Fruit fly (Drosophila melanogaster) whole organism, embryonic: ENCODE results near the gene CG42592.

ENCODE experiments used
- B-H1 ChIP-seq: fragments of 200-800 bp; sonication (Bioruptor generic); IDR thresholded peaks from 3 replicates; pipeline ENCODE4 v1.3.6; 2022; ENCODE audit warnings: missing biosample characterization, missing genetic modification characterization
- C15 ChIP-seq: fragments of 200-800 bp; sonication (Bioruptor generic); IDR thresholded peaks from 3 replicates; pipeline ENCODE4 v1.3.6; 2022; ENCODE audit warnings: missing biosample characterization, missing genetic modification characterization
- CG13123 ChIP-seq: fragments of 200-800 bp; sonication (Bioruptor generic); optimal IDR thresholded peaks from 2 replicates; lab custom pipeline; 2016; ENCODE audit warnings: missing biosample characterization, missing genetic modification characterization
- CG14441 ChIP-seq: fragments of 200-800 bp; sonication (Bioruptor generic); IDR thresholded peaks from 2 replicates; pipeline ENCODE4 v1.3.6; 2022; ENCODE audit warnings: missing biosample characterization, missing genetic modification characterization
- CG15269 ChIP-seq: fragments of 200-800 bp; sonication (Bioruptor generic); optimal IDR thresholded peaks from 2 replicates; lab custom pipeline; 2018; ENCODE audit warnings: missing biosample characterization, mild to moderate bottlenecking, missing genetic modification characterization, moderate library complexity
- CG1603 ChIP-seq: fragments of 200-800 bp; sonication (Bioruptor generic); optimal IDR thresholded peaks from 2 replicates; lab custom pipeline; 2019; ENCODE audit warnings: missing biosample characterization, mild to moderate bottlenecking, missing genetic modification characterization, moderate library complexity
- CG2120 ChIP-seq: fragments of 200-800 bp; sonication (Bioruptor generic); optimal IDR thresholded peaks from 3 replicates; lab custom pipeline; 2016; ENCODE audit warnings: missing biosample characterization, missing genetic modification characterization
- CG3281 ChIP-seq: fragments of 200-800 bp; sonication (Bioruptor generic); optimal IDR thresholded peaks from 3 replicates; lab custom pipeline; 2017; ENCODE audit warnings: missing biosample characterization, mild to moderate bottlenecking, missing genetic modification characterization
- CG33213 ChIP-seq: fragments of 200-800 bp; sonication (Bioruptor generic); optimal IDR thresholded peaks from 3 replicates; lab custom pipeline; 2016; ENCODE audit warnings: missing biosample characterization, missing genetic modification characterization
- CG34224 ChIP-seq: fragments of 200-800 bp; sonication (Bioruptor generic); IDR thresholded peaks from 3 replicates; pipeline ENCODE4 v1.3.6; 2022; ENCODE audit warnings: missing biosample characterization, missing genetic modification characterization; ENCODE audit not compliant: partially characterized antibody
- CG43689 ChIP-seq: fragments of 200-800 bp; sonication (Bioruptor generic); IDR thresholded peaks from 2 replicates; pipeline ENCODE4 v1.3.6; 2022; ENCODE audit warnings: missing biosample characterization, missing genetic modification characterization
- CG7963 ChIP-seq: fragments of 200-800 bp; sonication (Bioruptor generic); IDR thresholded peaks from 3 replicates; pipeline ENCODE4 v1.3.6; 2022; ENCODE audit warnings: missing biosample characterization, missing genetic modification characterization; ENCODE audit not compliant: partially characterized antibody
- CG8290 ChIP-seq, 3 experiments: fragments of 200-800 bp; sonication (Bioruptor generic); optimal IDR thresholded peaks; 2 replicates each; lab custom pipeline; 2016 to 2019; ENCODE audit warnings: missing biosample characterization in 3 of 3, missing genetic modification characterization in 3 of 3, mild to moderate bottlenecking in 2 of 3, moderate library complexity in 1 of 3
- CG8388 ChIP-seq: fragments of 200-800 bp; sonication (Bioruptor generic); optimal IDR thresholded peaks from 2 replicates; lab custom pipeline; 2019; ENCODE audit warnings: missing biosample characterization, mild to moderate bottlenecking, missing genetic modification characterization, moderate library complexity
- CG9215 ChIP-seq: fragments of 200-800 bp; sonication (Bioruptor generic); IDR thresholded peaks from 2 replicates; pipeline ENCODE4 v1.3.6; 2022; ENCODE audit warnings: missing biosample characterization, missing genetic modification characterization
- CG9727 ChIP-seq: fragments of 200-800 bp; sonication (Bioruptor generic); optimal IDR thresholded peaks from 3 replicates; lab custom pipeline; 2017; ENCODE audit warnings: missing biosample characterization, mild to moderate bottlenecking, missing genetic modification characterization
- CG9817 ChIP-seq: fragments of 200-800 bp; sonication (Bioruptor generic); optimal IDR thresholded peaks from 2 replicates; lab custom pipeline; 2018; ENCODE audit warnings: missing biosample characterization, mild to moderate bottlenecking, missing genetic modification characterization, moderate library complexity
- CG9876 ChIP-seq: fragments of 200-800 bp; sonication (Bioruptor generic); optimal IDR thresholded peaks from 2 replicates; lab custom pipeline; 2016; ENCODE audit warnings: missing biosample characterization, missing genetic modification characterization
- CTCF ChIP-seq: fragments of 200-800 bp; sonication (Bioruptor generic); optimal IDR thresholded peaks from 2 replicates; lab custom pipeline; 2017; ENCODE audit warnings: missing biosample characterization, mild to moderate bottlenecking, missing genetic modification characterization, moderate library complexity
- CoRest ChIP-seq: fragments of 200-800 bp; sonication (Bioruptor generic); optimal IDR thresholded peaks from 3 replicates; lab custom pipeline; 2018; ENCODE audit warnings: missing biosample characterization, mild to moderate bottlenecking, missing genetic modification characterization, moderate library complexity
- D19A ChIP-seq: fragments of 200-800 bp; optimal IDR thresholded peaks from 3 replicates; lab custom pipeline; 2019; ENCODE audit warnings: missing biosample characterization, mild to moderate bottlenecking, missing genetic modification characterization, moderate library complexity
- Deaf1 ChIP-seq: fragments of 200-800 bp; optimal IDR thresholded peaks from 3 replicates; lab custom pipeline; 2019; ENCODE audit warnings: missing biosample characterization, mild to moderate bottlenecking, missing genetic modification characterization, moderate library complexity
- ERR ChIP-seq: fragments of 200-800 bp; sonication (Bioruptor generic); optimal IDR thresholded peaks from 2 replicates; lab custom pipeline; 2016; ENCODE audit warnings: missing biosample characterization, missing genetic modification characterization
- Fer1 ChIP-seq: fragments of 200-800 bp; sonication (Bioruptor generic); optimal IDR thresholded peaks from 2 replicates; lab custom pipeline; 2017; ENCODE audit warnings: missing biosample characterization, mild to moderate bottlenecking, missing genetic modification characterization
- H15 ChIP-seq: fragments of 200-800 bp; sonication (Bioruptor generic); IDR thresholded peaks from 3 replicates; pipeline ENCODE4 v1.3.6; 2022; ENCODE audit warnings: missing biosample characterization, missing genetic modification characterization
- HHEX ChIP-seq: fragments of 200-800 bp; sonication (Bioruptor generic); optimal IDR thresholded peaks from 3 replicates; lab custom pipeline; 2017; ENCODE audit warnings: missing biosample characterization, mild to moderate bottlenecking, missing genetic modification characterization, missing genetic modification reagents
- Hey ChIP-seq: fragments of 200-800 bp; sonication (Bioruptor generic); optimal IDR thresholded peaks from 3 replicates; lab custom pipeline; 2018; ENCODE audit warnings: missing biosample characterization, mild to moderate bottlenecking, missing genetic modification characterization
- Nf-YC ChIP-seq: fragments of 200-800 bp; optimal IDR thresholded peaks from 3 replicates; lab custom pipeline; 2019; ENCODE audit warnings: missing biosample characterization, mild to moderate bottlenecking, missing genetic modification characterization, moderate library complexity
- Rx ChIP-seq: fragments of 200-800 bp; sonication (Bioruptor generic); IDR thresholded peaks from 2 replicates; pipeline ENCODE4 v1.3.6; 2022; ENCODE audit warnings: missing biosample characterization, missing genetic modification characterization
- Sry-β ChIP-seq: fragments of 200-800 bp; sonication (Bioruptor generic); optimal IDR thresholded peaks from 2 replicates; lab custom pipeline; 2018; ENCODE audit warnings: missing biosample characterization, mild to moderate bottlenecking, missing genetic modification characterization, moderate library complexity
- Stat92E ChIP-seq, 3 experiments: fragments of >200 bp in 2 of 3; fragments of 200-800 bp in 1 of 3; sonication (Bioruptor generic) in 1 of 3; optimal IDR thresholded peaks; 2 replicates each; lab custom pipeline; 2017 to 2019; ENCODE audit warnings: missing biosample characterization in 3 of 3, missing genetic modification characterization in 3 of 3, mild to moderate bottlenecking in 1 of 3, moderate library complexity in 1 of 3
- Taf1 ChIP-seq: fragments of 200-800 bp; sonication (Bioruptor generic); IDR thresholded peaks from 2 replicates; pipeline ENCODE4 v1.3.6; 2022; ENCODE audit warnings: missing biosample characterization, missing genetic modification characterization
- ara ChIP-seq: fragments of 200-800 bp; sonication (Bioruptor generic); IDR thresholded peaks from 2 replicates; pipeline ENCODE4 v1.3.6; 2022; ENCODE audit warnings: missing biosample characterization, missing genetic modification characterization
- dysf ChIP-seq: fragments of 200-800 bp; sonication (Bioruptor generic); IDR thresholded peaks from 3 replicates; pipeline ENCODE4 v1.3.6; 2022; ENCODE audit warnings: missing biosample characterization, missing genetic modification characterization
- en ChIP-seq: fragments of 200-800 bp; sonication (Bioruptor generic); optimal IDR thresholded peaks from 2 replicates; lab custom pipeline; 2016; ENCODE audit warnings: missing biosample characterization, missing genetic modification characterization
- fd64A ChIP-seq: fragments of 200-800 bp; sonication (Bioruptor generic); optimal IDR thresholded peaks from 3 replicates; lab custom pipeline; 2018; ENCODE audit warnings: missing biosample characterization, mild to moderate bottlenecking, missing genetic modification characterization
- gce ChIP-seq: fragments of 200-800 bp; sonication (Bioruptor generic); IDR thresholded peaks from 3 replicates; pipeline ENCODE4 v1.3.6; 2022; ENCODE audit warnings: missing biosample characterization, missing genetic modification characterization
- gem ChIP-seq: fragments of 200-800 bp; sonication (Bioruptor generic); optimal IDR thresholded peaks from 2 replicates; lab custom pipeline; 2019; ENCODE audit warnings: missing biosample characterization, mild to moderate bottlenecking, missing genetic modification characterization, moderate library complexity
- hkb ChIP-seq, 2 experiments: fragments of 200-800 bp in 1 of 2; fragments of >200 bp in 1 of 2; sonication (Bioruptor generic) in 1 of 2; IDR thresholded peaks in 1 of 2; optimal IDR thresholded peaks in 1 of 2; 2 replicates each; pipeline versions ENCODE4 v1.3.6 to Lab custom; 2017 to 2022; ENCODE audit warnings: missing biosample characterization in 1 of 2, missing genetic modification characterization in 1 of 2
- kay ChIP-seq: fragments of 200-800 bp; sonication (Bioruptor generic); optimal IDR thresholded peaks from 2 replicates; lab custom pipeline; 2016; ENCODE audit warnings: missing biosample characterization, missing genetic modification characterization
- ken ChIP-seq: fragments of 200-800 bp; sonication (Bioruptor generic); IDR thresholded peaks from 3 replicates; pipeline ENCODE4 v1.3.6; 2022; ENCODE audit warnings: missing biosample characterization, missing genetic modification characterization
- klu ChIP-seq: fragments of 200-800 bp; sonication (Bioruptor generic); IDR thresholded peaks from 2 replicates; pipeline ENCODE4 v1.3.6; 2022; ENCODE audit warnings: missing biosample characterization, missing genetic modification characterization
- knrl ChIP-seq: fragments of 200-800 bp; sonication (Bioruptor generic); IDR thresholded peaks from 3 replicates; pipeline ENCODE4 v1.3.6; 2022; ENCODE audit warnings: missing biosample characterization, missing genetic modification characterization; ENCODE audit not compliant: partially characterized antibody
- lola ChIP-seq, 3 experiments: fragments of >200 bp in 2 of 3; fragments of 200-800 bp in 1 of 3; sonication (Bioruptor generic) in 1 of 3; optimal IDR thresholded peaks; 2 replicates each; lab custom pipeline; 2017 to 2019; ENCODE audit warnings: missing biosample characterization in 3 of 3, missing genetic modification characterization in 3 of 3, mild to moderate bottlenecking in 1 of 3, moderate library complexity in 1 of 3
- nau ChIP-seq: fragments of 200-800 bp; sonication (Bioruptor generic); optimal IDR thresholded peaks from 3 replicates; lab custom pipeline; 2017; ENCODE audit warnings: missing biosample characterization, mild to moderate bottlenecking, missing genetic modification characterization, missing genetic modification reagents
- pum ChIP-seq: fragments of 200-800 bp; sonication (Bioruptor generic); optimal IDR thresholded peaks from 2 replicates; lab custom pipeline; 2016; ENCODE audit warnings: missing biosample characterization, missing genetic modification characterization
- rib ChIP-seq: fragments of 200-800 bp; sonication (Bioruptor generic); IDR thresholded peaks from 2 replicates; pipeline ENCODE4 v1.3.6; 2022; ENCODE audit warnings: missing biosample characterization, missing genetic modification characterization
- scrt ChIP-seq: fragments of 200-800 bp; sonication (Bioruptor generic); optimal IDR thresholded peaks from 2 replicates; lab custom pipeline; 2018; ENCODE audit warnings: missing biosample characterization, mild to moderate bottlenecking, missing genetic modification characterization, moderate library complexity
- tin ChIP-seq: fragments of 200-800 bp; sonication (Bioruptor generic); optimal IDR thresholded peaks from 3 replicates; lab custom pipeline; 2016; ENCODE audit warnings: missing biosample characterization, missing genetic modification characterization
- vvl ChIP-seq: fragments of 200-800 bp; sonication (Bioruptor generic); IDR thresholded peaks from 2 replicates; pipeline ENCODE4 v1.3.6; 2022; ENCODE audit warnings: missing biosample characterization, missing genetic modification characterization
- z ChIP-seq: fragments of 200-800 bp; sonication (Bioruptor generic); IDR thresholded peaks from 3 replicates; pipeline ENCODE4 v1.3.6; 2022; ENCODE audit warnings: missing biosample characterization, missing genetic modification characterization

The CG42592 gene

dm6 chr3R:29859763-29860162 lies 23.7 kb upstream of the CG42592 start (continued):
- TF ChIP-seq z (no peak), hkb (optimal IDR thresholded peaks at IDR 0.05; lab: Kevin White, UChicago) (no peak), hkb (GFP tag; IDR thresholded peaks at IDR 0.05; lab: Robert Waterston, UW) (no peak; the same call in 1 of the 2 replicates), Sry-β (GFP tag; lab: Kevin White, UChicago) (no peak), fd64A (GFP tag; lab: Kevin White, UChicago) (no peak), lola (GFP tag; optimal IDR thresholded peaks at IDR 0.05; lab: Kevin White, UChicago) (no peak), CG33213 (GFP tag; lab: Kevin White, UChicago) (no peak), CoRest (tag; lab: Kevin White, UChicago) (peak; percentile 64), Nf-YC (no peak), klu (no peak), CG9817 (tag; lab: Kevin White, UChicago) (peak; percentile 45), Deaf1 (no peak), gce (no peak), D19A (tag; lab: Kevin White, UChicago) (no peak), CG8388 (GFP tag; lab: Kevin White, UChicago) (peak; percentile 57), CG15269 (tag; lab: Kevin White, UChicago) (no peak), ara (GFP tag; lab: Robert Waterston, UW) (no peak), rib (GFP tag; lab: Robert Waterston, UW) (0 out of 2 replicates have a peak, but pooled peaks have one; percentile 14), en (GFP tag; lab: Kevin White, UChicago) (no peak), CG9727 (GFP tag; lab: Kevin White, UChicago) (peak; percentile 3), CG2120 (GFP tag; lab: Kevin White, UChicago) (peak; percentile 74), Rx (GFP tag; lab: Robert Waterston, UW) (no peak), C15 (GFP tag; lab: Robert Waterston, UW) (no peak), CG7963 (GFP tag; lab: Robert Waterston, UW) (no peak; the same call in 2 of the 3 replicates), CG3281 (GFP tag; lab: Kevin White, UChicago) (no peak), H15 (GFP tag; lab: Robert Waterston, UW) (no peak), B-H1 (peak; percentile 48; the same call in 1 of the 3 replicates), CG9215 (GFP tag; lab: Robert Waterston, UW) (no peak), gem (tag; lab: Kevin White, UChicago) (no peak), ken (no peak), CTCF (GFP tag; lab: Kevin White, UChicago) (peak; percentile 31), nau (no peak), CG34224 (GFP tag; lab: Robert Waterston, UW) (peak; percentile 58), HHEX (GFP tag; lab: Kevin White, UChicago) (peak; percentile 33), scrt (GFP tag; lab: Kevin White, UChicago) (no peak), kay (GFP tag; lab: Kevin White, UChicago) (no peak), CG13123 (peak; percentile 20), pum (no peak), Stat92E (GFP tag; optimal IDR thresholded peaks at IDR 0.05; lab: Kevin White, UChicago) (peak in 1 of 3 experiments; percentile 27), Fer1 (GFP tag; lab: Kevin White, UChicago) (peak; percentile 68), knrl (GFP tag; lab: Robert Waterston, UW) (no peak), CG1603 (tag; lab: Kevin White, UChicago) (peak; percentile 74), tin (peak; percentile 8), CG43689 (GFP tag; lab: Robert Waterston, UW) (no peak), dysf (GFP tag; lab: Robert Waterston, UW) (peak; percentile 63; the same call in 2 of the 3 replicates), CG8290 (GFP tag; optimal IDR thresholded peaks at IDR 0.05; lab: Kevin White, UChicago) (no peak), CG8290 (tag; optimal IDR thresholded peaks at IDR 0.05; lab: Kevin White, UChicago) (no peak), Taf1 (GFP tag; lab: Robert Waterston, UW) (no peak), CG14441 (GFP tag; lab: Robert Waterston, UW) (peak; percentile 61), CG9876 (no peak), Hey (tag; lab: Kevin White, UChicago) (no peak), ERR (GFP tag; lab: Kevin White, UChicago) (no peak), vvl (peak; percentile 75)
